Fruit fly (Drosophila melanogaster) whole organism, embryonic: Measurements from ENCODE around the gene Hr4.

Experiments used
- Aef1 ChIP-seq: fragments of 200-800 bp; sonication (Bioruptor generic); IDR thresholded peaks from 3 replicates; pipeline ENCODE4 v1.3.6; 2022; ENCODE audit warnings: missing biosample characterization, missing genetic modification characterization
- CG10209 ChIP-seq: fragments of 200-800 bp; sonication (Bioruptor generic); optimal IDR thresholded peaks from 3 replicates; lab custom pipeline; 2017; ENCODE audit warnings: missing biosample characterization, mild to moderate bottlenecking, missing genetic modification characterization, missing genetic modification reagents
- CG10267 ChIP-seq: fragments of 200-800 bp; sonication (Bioruptor generic); optimal IDR thresholded peaks from 2 replicates; lab custom pipeline; 2018; ENCODE audit warnings: missing biosample characterization, mild to moderate bottlenecking, missing genetic modification characterization, moderate library complexity
- CG11696 ChIP-seq: fragments of 200-800 bp; sonication (Bioruptor generic); IDR thresholded peaks from 2 replicates; pipeline ENCODE4 v1.3.6; 2022; ENCODE audit warnings: missing biosample characterization, missing genetic modification characterization
- CG12104 ChIP-seq: fragments of 200-800 bp; sonication (Bioruptor generic); optimal IDR thresholded peaks from 3 replicates; lab custom pipeline; 2016; ENCODE audit warnings: missing biosample characterization, missing genetic modification characterization
- CG12942 ChIP-seq: fragments of 200-800 bp; sonication (Bioruptor generic); optimal IDR thresholded peaks from 3 replicates; lab custom pipeline; 2016; ENCODE audit warnings: missing biosample characterization, missing genetic modification characterization
- CG13424 ChIP-seq: fragments of 200-800 bp; sonication (Bioruptor generic); optimal IDR thresholded peaks from 2 replicates; lab custom pipeline; 2019; ENCODE audit warnings: missing biosample characterization, mild to moderate bottlenecking, missing genetic modification characterization, moderate library complexity
- CG15514 ChIP-seq: fragments of 200-800 bp; sonication (Bioruptor generic); optimal IDR thresholded peaks from 3 replicates; lab custom pipeline; 2017; ENCODE audit warnings: missing biosample characterization, missing genetic modification characterization, mild to moderate bottlenecking, moderate library complexity, missing genetic modification reagents
- CG16815 ChIP-seq: fragments of 200-800 bp; sonication (Bioruptor generic); optimal IDR thresholded peaks from 3 replicates; lab custom pipeline; 2017; ENCODE audit warnings: missing biosample characterization, mild to moderate bottlenecking, missing genetic modification characterization
- CG17186 ChIP-seq: fragments of 200-800 bp; sonication (Bioruptor generic); optimal IDR thresholded peaks from 3 replicates; lab custom pipeline; 2017; ENCODE audit warnings: missing biosample characterization, missing genetic modification reagents, missing genetic modification characterization
- CG18262 ChIP-seq: fragments of 200-800 bp; optimal IDR thresholded peaks from 3 replicates; lab custom pipeline; 2019; ENCODE audit warnings: missing biosample characterization, mild to moderate bottlenecking, missing genetic modification characterization, moderate library complexity
- CG18599 ChIP-seq: fragments of 200-800 bp; sonication (Bioruptor generic); optimal IDR thresholded peaks from 3 replicates; lab custom pipeline; 2017; ENCODE audit warnings: missing biosample characterization, missing genetic modification characterization, mild to moderate bottlenecking, moderate library complexity, missing genetic modification reagents
- CG34224 ChIP-seq: fragments of 200-800 bp; sonication (Bioruptor generic); IDR thresholded peaks from 3 replicates; pipeline ENCODE4 v1.3.6; 2022; ENCODE audit warnings: missing biosample characterization, missing genetic modification characterization; ENCODE audit not compliant: partially characterized antibody
- CG3726 ChIP-seq: fragments of 200-800 bp; sonication (Bioruptor generic); IDR thresholded peaks from 3 replicates; pipeline ENCODE4, ENCODE4 v1.3.6; 2022; ENCODE audit warnings: missing biosample characterization, missing genetic modification characterization
- CG3847 ChIP-seq: fragments of 200-800 bp; sonication (Bioruptor generic); IDR thresholded peaks from 2 replicates; pipeline ENCODE4 v1.3.6; 2022; ENCODE audit warnings: missing biosample characterization, missing genetic modification characterization
- CG5953 ChIP-seq: fragments of 200-800 bp; sonication (Bioruptor generic); IDR thresholded peaks from 2 replicates; pipeline ENCODE4 v1.3.6; 2022; ENCODE audit warnings: missing biosample characterization, missing genetic modification characterization
- CG6175 ChIP-seq: fragments of 200-800 bp; sonication (Bioruptor generic); IDR thresholded peaks from 3 replicates; pipeline ENCODE4 v1.3.6; 2022; ENCODE audit warnings: missing biosample characterization, missing genetic modification characterization
- CG8388 ChIP-seq: fragments of 200-800 bp; sonication (Bioruptor generic); optimal IDR thresholded peaks from 2 replicates; lab custom pipeline; 2019; ENCODE audit warnings: missing biosample characterization, mild to moderate bottlenecking, missing genetic modification characterization, moderate library complexity
- CoRest ChIP-seq: fragments of 200-800 bp; sonication (Bioruptor generic); optimal IDR thresholded peaks from 3 replicates; lab custom pipeline; 2018; ENCODE audit warnings: missing biosample characterization, mild to moderate bottlenecking, missing genetic modification characterization, moderate library complexity
- D19A ChIP-seq: fragments of 200-800 bp; optimal IDR thresholded peaks from 3 replicates; lab custom pipeline; 2019; ENCODE audit warnings: missing biosample characterization, mild to moderate bottlenecking, missing genetic modification characterization, moderate library complexity
- Dad ChIP-seq: fragments of 200-800 bp; sonication (Bioruptor generic); optimal IDR thresholded peaks from 3 replicates; lab custom pipeline; 2016; ENCODE audit warnings: missing biosample characterization, missing genetic modification characterization
- Ets65A ChIP-seq: fragments of 200-800 bp; sonication (Bioruptor generic); peaks from one replicate; lab custom pipeline; 2016; ENCODE audit warnings: missing biosample characterization, missing genetic modification characterization
- Fer3 ChIP-seq: fragments of 200-800 bp; sonication (Bioruptor generic); optimal IDR thresholded peaks from 2 replicates; lab custom pipeline; 2018; ENCODE audit warnings: missing biosample characterization, mild to moderate bottlenecking, missing genetic modification characterization, moderate library complexity
- H2.0 ChIP-seq: fragments of 200-800 bp; sonication (Bioruptor generic); IDR thresholded peaks from 2 replicates; pipeline ENCODE4 v1.3.6; 2022; ENCODE audit warnings: missing biosample characterization, missing genetic modification characterization
- HHEX ChIP-seq: fragments of 200-800 bp; sonication (Bioruptor generic); optimal IDR thresholded peaks from 3 replicates; lab custom pipeline; 2017; ENCODE audit warnings: missing biosample characterization, mild to moderate bottlenecking, missing genetic modification characterization, missing genetic modification reagents
- HLH3B ChIP-seq: fragments of 200-800 bp; sonication (Bioruptor generic); IDR thresholded peaks from 2 replicates; pipeline ENCODE4 v1.3.6; 2022; ENCODE audit warnings: missing biosample characterization, missing genetic modification characterization
- Hr78 ChIP-seq, 2 experiments: fragments of 200-800 bp in 1 of 2; fragments of >200 bp in 1 of 2; sonication (Bioruptor generic) in 1 of 2; optimal IDR thresholded peaks; 2 replicates each; lab custom pipeline; 2017 to 2019; ENCODE audit warnings: missing biosample characterization in 2 of 2, missing genetic modification characterization in 2 of 2, mild to moderate bottlenecking in 1 of 2, moderate library complexity in 1 of 2
- Mrtf ChIP-seq: fragments of 200-800 bp; sonication (Bioruptor generic); IDR thresholded peaks from 3 replicates; pipeline ENCODE4 v1.3.6; 2022; ENCODE audit warnings: missing biosample characterization, missing genetic modification characterization
- PHDP ChIP-seq: fragments of 200-800 bp; sonication (Bioruptor generic); optimal IDR thresholded peaks from 3 replicates; lab custom pipeline; 2018; ENCODE audit warnings: missing biosample characterization, mild to moderate bottlenecking, missing genetic modification characterization, moderate library complexity
- Usf ChIP-seq: fragments of 200-800 bp; sonication (Bioruptor generic); optimal IDR thresholded peaks from 2 replicates; lab custom pipeline; 2017; ENCODE audit warnings: missing genotype, missing biosample characterization, missing genetic modification characterization
- al ChIP-seq: fragments of 200-800 bp; sonication (Bioruptor generic); IDR thresholded peaks from 2 replicates; pipeline ENCODE4 v1.3.6; 2022; ENCODE audit warnings: missing biosample characterization, missing genetic modification characterization
- dmrt99B ChIP-seq: fragments of 200-800 bp; sonication (Bioruptor generic); optimal IDR thresholded peaks from 2 replicates; lab custom pipeline; 2018; ENCODE audit warnings: missing biosample characterization, mild to moderate bottlenecking, missing genetic modification characterization, moderate library complexity
- emc ChIP-seq: fragments of 200-800 bp; sonication (Bioruptor generic); optimal IDR thresholded peaks from 2 replicates; lab custom pipeline; 2016; ENCODE audit warnings: missing biosample characterization, missing genetic modification characterization
- gem ChIP-seq: fragments of 200-800 bp; sonication (Bioruptor generic); optimal IDR thresholded peaks from 2 replicates; lab custom pipeline; 2019; ENCODE audit warnings: missing biosample characterization, mild to moderate bottlenecking, missing genetic modification characterization, moderate library complexity
- hkb ChIP-seq, 2 experiments: fragments of 200-800 bp in 1 of 2; fragments of >200 bp in 1 of 2; sonication (Bioruptor generic) in 1 of 2; IDR thresholded peaks in 1 of 2; optimal IDR thresholded peaks in 1 of 2; 2 replicates each; pipeline versions ENCODE4 v1.3.6 to Lab custom; 2017 to 2022; ENCODE audit warnings: missing biosample characterization in 1 of 2, missing genetic modification characterization in 1 of 2
- nerfin-1 ChIP-seq: fragments of 200-800 bp; sonication (Bioruptor generic); optimal IDR thresholded peaks from 3 replicates; lab custom pipeline; 2019; ENCODE audit warnings: missing biosample characterization, mild to moderate bottlenecking, missing genetic modification characterization, moderate library complexity
- pan ChIP-seq, 4 experiments: fragments of >200 bp in 3 of 4; fragments of 200-800 bp in 1 of 4; sonication (Bioruptor generic) in 1 of 4; optimal IDR thresholded peaks in 3 of 4; IDR thresholded peaks in 1 of 4; 2 replicates each; pipeline versions ENCODE4 v1.3.6 to Lab custom; 2017 to 2022; ENCODE audit warnings: missing biosample characterization in 2 of 4, missing genetic modification characterization in 2 of 4, mixed read lengths in 1 of 4
- pho ChIP-seq: fragments of 200-800 bp; sonication (Bioruptor generic); optimal IDR thresholded peaks from 2 replicates; lab custom pipeline; 2016; ENCODE audit warnings: missing biosample characterization, missing genetic modification characterization
- pum ChIP-seq: fragments of 200-800 bp; sonication (Bioruptor generic); optimal IDR thresholded peaks from 2 replicates; lab custom pipeline; 2016; ENCODE audit warnings: missing biosample characterization, missing genetic modification characterization
- sim ChIP-seq: fragments of 200-800 bp; sonication (Bioruptor generic); IDR thresholded peaks from 2 replicates; pipeline ENCODE4 v1.3.6; 2022; ENCODE audit warnings: missing biosample characterization, missing genetic modification characterization
- slou ChIP-seq: fragments of 200-800 bp; sonication (Bioruptor generic); optimal IDR thresholded peaks from 3 replicates; lab custom pipeline; 2016; ENCODE audit warnings: missing biosample characterization, missing genetic modification characterization
- sob ChIP-seq: fragments of 200-800 bp; sonication (Bioruptor generic); IDR thresholded peaks from 2 replicates; pipeline ENCODE4 v1.3.6; 2022; ENCODE audit warnings: missing biosample characterization, missing genetic modification characterization
- ssp ChIP-seq: fragments of 200-800 bp; sonication (Bioruptor generic); IDR thresholded peaks from 2 replicates; pipeline ENCODE4 v1.3.6; 2022; ENCODE audit warnings: missing biosample characterization, missing genetic modification characterization
- trh ChIP-seq: fragments of 200-800 bp; sonication (Bioruptor generic); optimal IDR thresholded peaks from 2 replicates; lab custom pipeline; 2016; ENCODE audit warnings: missing biosample characterization, missing genetic modification characterization
- ttk ChIP-seq: fragments of 200-800 bp; sonication (Bioruptor generic); IDR thresholded peaks from 2 replicates; pipeline ENCODE4 v2.1.2; 2022; ENCODE audit warnings: missing biosample characterization, missing genetic modification characterization
- vfl ChIP-seq: fragments of 200-800 bp; sonication (Bioruptor generic); optimal IDR thresholded peaks from 2 replicates; lab custom pipeline; 2016; ENCODE audit warnings: missing biosample characterization, missing genetic modification characterization
- zfh1 ChIP-seq: fragments of 200-800 bp; sonication (Bioruptor generic); IDR thresholded peaks from 3 replicates; pipeline ENCODE4 v1.3.6; 2022; ENCODE audit warnings: missing biosample characterization, missing genetic modification characterization

Gene Hr4

dm6 chrX:2011288-2012120 is 69.8 kb downstream of the Hr4 start (continued):
- TF ChIP-seq vfl, result no peak
- TF ChIP-seq HLH3B (GFP tag; lab: Robert Waterston, UW), result peak; percentile 69
- TF ChIP-seq slou, result peak; percentile 50
- peak; percentile 34; the same call in 1 of the 2 replicates for TF ChIP-seq CG3847
- no peak for TF ChIP-seq Mrtf
- peak; percentile 56 for TF ChIP-seq ttk (GFP tag; lab: Robert Waterston, UW)
- peak; percentile 36 for TF ChIP-seq CG8388
- peak; percentile 53 for TF ChIP-seq CoRest (tag; lab: Kevin White, UChicago)
- TF ChIP-seq CG10209, result peak; percentile 35
- TF ChIP-seq CG10267 (tag; lab: Kevin White, UChicago), result peak; percentile 34
- TF ChIP-seq CG13424 (tag; lab: Kevin White, UChicago), result peak; percentile 25
- TF ChIP-seq CG11696, result peak; percentile 40; the same call in 1 of the 2 replicates
- TF ChIP-seq CG12942 (GFP tag; lab: Kevin White, UChicago), result peak; percentile 7
- TF ChIP-seq Fer3 (tag; lab: Kevin White, UChicago), result peak; percentile 15
- peak; percentile 57 for TF ChIP-seq CG18262 (tag; lab: Kevin White, UChicago)
- TF ChIP-seq D19A, result peak; percentile 88
- peak; percentile 72 for TF ChIP-seq Aef1 (GFP tag; lab: Robert Waterston, UW)
- TF ChIP-seq CG6175 (GFP tag; lab: Robert Waterston, UW), result no peak
- peak; percentile 52; the same call in 1 of the 2 replicates for TF ChIP-seq ssp (GFP tag; lab: Robert Waterston, UW)
- no peak for TF ChIP-seq pan (optimal IDR thresholded peaks at IDR 0.05; lab: Kevin White, UChicago)
- TF ChIP-seq pan (GFP tag; optimal IDR thresholded peaks at IDR 0.05 in 1 of 2, IDR thresholded peaks at IDR 0.05 in 1 of 2), result peak in 1 of 2 experiments; percentile 74
- no peak for TF ChIP-seq hkb (optimal IDR thresholded peaks at IDR 0.05; lab: Kevin White, UChicago)
- peak; percentile 45; the same call in 1 of the 2 replicates for TF ChIP-seq hkb (GFP tag; IDR thresholded peaks at IDR 0.05; lab: Robert Waterston, UW)
- 0 out of 3 replicates have a peak, but pooled peaks have one; percentile 46 for TF ChIP-seq CG3726 (GFP tag; lab: Robert Waterston, UW)
- peak; percentile 58 for TF ChIP-seq dmrt99B (tag; lab: Kevin White, UChicago)
- TF ChIP-seq Usf, result no peak
- peak; percentile 1 for TF ChIP-seq HHEX
- TF ChIP-seq CG15514, result peak; percentile 13
- no peak for TF ChIP-seq Ets65A (GFP tag; lab: Kevin White, UChicago)
- no peak for TF ChIP-seq trh (GFP tag; lab: Kevin White, UChicago)
- peak; percentile 71 for TF ChIP-seq zfh1 (GFP tag; lab: Robert Waterston, UW)
- no peak for TF ChIP-seq pum (GFP tag; lab: Kevin White, UChicago)
- peak; percentile 62 for TF ChIP-seq CG18599 (GFP tag; lab: Kevin White, UChicago)
- TF ChIP-seq Dad (GFP tag; lab: Kevin White, UChicago), result no peak
- TF ChIP-seq PHDP, result peak; percentile 34
- TF ChIP-seq Hr78 (GFP tag; optimal IDR thresholded peaks at IDR 0.05; lab: Kevin White, UChicago), result no peak
- peak; percentile 74 for TF ChIP-seq gem (tag; lab: Kevin White, UChicago)
- TF ChIP-seq CG16815 (GFP tag; lab: Kevin White, UChicago), result peak; percentile 26
- no peak for TF ChIP-seq sim (GFP tag; lab: Robert Waterston, UW)
- TF ChIP-seq pho, result no peak
- TF ChIP-seq H2.0 (GFP tag; lab: Robert Waterston, UW), result 0 out of 2 replicates have a peak, but pooled peaks have one; percentile 40
- TF ChIP-seq CG34224 (GFP tag; lab: Robert Waterston, UW), result no peak
- peak; percentile 43; the same call in 1 of the 2 replicates for TF ChIP-seq CG5953
- peak; percentile 48 for TF ChIP-seq CG12104 (GFP tag; lab: Kevin White, UChicago)
- no peak for TF ChIP-seq emc
- TF ChIP-seq nerfin-1 (tag; lab: Kevin White, UChicago), result no peak
- TF ChIP-seq al (GFP tag; lab: Robert Waterston, UW), result peak; percentile 41; the same call in 1 of the 2 replicates
- no peak for TF ChIP-seq CG17186 (GFP tag; lab: Kevin White, UChicago)
- peak; percentile 41; the same call in 1 of the 2 replicates for TF ChIP-seq sob (GFP tag; lab: Robert Waterston, UW)
